Fruit fly (Drosophila melanogaster): ENCODE measurements around the gene Mst84Db.

Mst84Db gene

DNA sequence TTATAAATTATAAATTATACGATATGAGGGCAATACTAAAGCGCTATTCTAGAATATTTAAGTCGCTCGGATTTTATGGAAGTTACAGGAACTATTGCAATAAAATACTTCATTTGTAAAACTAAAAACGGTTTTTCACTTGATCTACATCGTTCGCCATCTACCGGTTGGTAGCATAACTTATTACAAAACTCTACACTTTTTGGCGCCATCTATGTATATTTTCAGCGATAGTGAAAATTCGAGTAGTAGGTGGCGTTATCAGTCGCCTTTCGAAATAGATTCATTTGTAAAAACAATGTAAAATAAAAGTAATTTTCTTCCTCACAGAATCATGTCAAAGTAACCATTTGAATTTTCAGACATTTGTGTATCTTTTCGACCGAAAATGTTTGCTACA, 19.0 kb downstream of the Mst84Db start, which contains the start of gene nxf4 (continued):
- TF ChIP-seq CG4854 (GFP tag; optimal IDR thresholded peaks at IDR 0.05) (peak; percentile 77), p53 (GFP tag; optimal IDR thresholded peaks at IDR 0.05) (peak; percentile 76), fd96Cb (tag; optimal IDR thresholded peaks at IDR 0.05) (peak; percentile 35), CG11093 (GFP tag; IDR thresholded peaks at IDR 0.05) (no peak; the same call in 2 of the 3 replicates), zfh1 (GFP tag; IDR thresholded peaks at IDR 0.05) (peak; percentile 69; the same call in 2 of the 3 replicates), kah (GFP tag; optimal IDR thresholded peaks at IDR 0.05) (no peak), hb (GFP tag; IDR thresholded peaks at IDR 0.05; ENCODE audit: partially characterized antibody) (no peak), CG4360 (GFP tag; IDR thresholded peaks at IDR 0.05) (no peak), fd102C (GFP tag; optimal IDR thresholded peaks at IDR 0.05) (peak; percentile 71), row (GFP tag; IDR thresholded peaks at IDR 0.05) (peak; percentile 36; the same call in 1 of the 3 replicates), Sox102F (GFP tag; optimal IDR thresholded peaks at IDR 0.05) (peak; percentile 80), CG13296 (GFP tag; optimal IDR thresholded peaks at IDR 0.05) (no peak), trh (GFP tag; optimal IDR thresholded peaks at IDR 0.05) (peak; percentile 68), CG31365 (tag; optimal IDR thresholded peaks at IDR 0.05) (no peak), gcm2 (GFP tag; optimal IDR thresholded peaks at IDR 0.05) (no peak), ara (GFP tag; IDR thresholded peaks at IDR 0.05) (peak; percentile 53; the same call in 1 of the 2 replicates), HLHmδ (GFP tag; optimal IDR thresholded peaks at IDR 0.05) (no peak), dan (GFP tag; IDR thresholded peaks at IDR 0.05) (no peak), MESR4 (GFP tag; optimal IDR thresholded peaks at IDR 0.05) (no peak), CG17802 (tag; optimal IDR thresholded peaks at IDR 0.05) (peak; percentile 73), CG12071 (GFP tag; optimal IDR thresholded peaks at IDR 0.05) (peak; percentile 11), yki (optimal IDR thresholded peaks at IDR 0.05) (no peak), lola (GFP tag; optimal IDR thresholded peaks at IDR 0.05) (no peak), Hr39 (optimal IDR thresholded peaks at IDR 0.05) (no peak), CG8765 (GFP tag; IDR thresholded peaks at IDR 0.05) (peak; percentile 56; the same call in 1 of the 2 replicates), CG4404 (GFP tag; IDR thresholded peaks at IDR 0.05) (peak; percentile 43; the same call in 1 of the 2 replicates), Drgx (GFP tag; IDR thresholded peaks at IDR 0.05) (no peak), CG6683 (GFP tag; optimal IDR thresholded peaks at IDR 0.05) (no peak), CG7556 (GFP tag; optimal IDR thresholded peaks at IDR 0.05) (peak; percentile 28), jigr1 (GFP tag; IDR thresholded peaks at IDR 0.05) (0 out of 3 replicates have a peak, but pooled peaks have one; percentile 12), CG5953 (GFP tag; IDR thresholded peaks at IDR 0.05) (0 out of 2 replicates have a peak, but pooled peaks have one; percentile 20), sug (tag; optimal IDR thresholded peaks at IDR 0.05) (peak; percentile 68), Dll (GFP tag; IDR thresholded peaks at IDR 0.05; ENCODE audit: partially characterized antibody) (no peak), al (GFP tag; IDR thresholded peaks at IDR 0.05) (peak; percentile 55; the same call in 1 of the 2 replicates), Hsf (GFP tag; optimal IDR thresholded peaks at IDR 0.05) (peak; percentile 86), CG12155 (GFP tag; optimal IDR thresholded peaks at IDR 0.05) (peak; percentile 68), CG6272 (GFP tag; IDR thresholded peaks at IDR 0.05) (peak; percentile 53), CG43689 (GFP tag; IDR thresholded peaks at IDR 0.05) (peak; percentile 31; the same call in 1 of the 2 replicates), salm (tag; optimal IDR thresholded peaks at IDR 0.05) (no peak), CG8478 (optimal IDR thresholded peaks at IDR 0.05) (peak; percentile 72), corto (GFP tag; optimal IDR thresholded peaks at IDR 0.05) (no peak), pzg (GFP tag; optimal IDR thresholded peaks at IDR 0.05) (no peak), dysf (GFP tag; IDR thresholded peaks at IDR 0.05) (peak; percentile 76; the same call in 2 of the 3 replicates), CG10979 (tag; optimal IDR thresholded peaks at IDR 0.05) (no peak), da (GFP tag; optimal IDR thresholded peaks at IDR 0.05) (peak; percentile 60), CG14710 (tag; optimal IDR thresholded peaks at IDR 0.05) (peak; percentile 62), CG4328 (GFP tag; optimal IDR thresholded peaks at IDR 0.05) (peak; percentile 19), CG4617 (GFP tag; optimal IDR thresholded peaks at IDR 0.05; ENCODE audit: borderline replicate concordance) (peak; percentile 18), CG18599 (GFP tag; optimal IDR thresholded peaks at IDR 0.05) (peak; percentile 11), CG12942 (GFP tag; optimal IDR thresholded peaks at IDR 0.05) (peak; percentile 74), CG17612 (GFP tag; IDR thresholded peaks at IDR 0.05) (0 out of 2 replicates have a peak, but pooled peaks have one; percentile 39)
